Fruit fly (Drosophila melanogaster) S2 (cell line): Measurements from ENCODE around the gene Ptx1.

Experiments
- CG8478 ChIP-seq: fragments of >200 bp; optimal IDR thresholded peaks from 2 replicates; lab custom pipeline; 2018
- CTCF ChIP-seq, 2 experiments: fragments of >200 bp; optimal IDR thresholded peaks; 2 replicates each; lab custom pipeline; 2018

DNA sequence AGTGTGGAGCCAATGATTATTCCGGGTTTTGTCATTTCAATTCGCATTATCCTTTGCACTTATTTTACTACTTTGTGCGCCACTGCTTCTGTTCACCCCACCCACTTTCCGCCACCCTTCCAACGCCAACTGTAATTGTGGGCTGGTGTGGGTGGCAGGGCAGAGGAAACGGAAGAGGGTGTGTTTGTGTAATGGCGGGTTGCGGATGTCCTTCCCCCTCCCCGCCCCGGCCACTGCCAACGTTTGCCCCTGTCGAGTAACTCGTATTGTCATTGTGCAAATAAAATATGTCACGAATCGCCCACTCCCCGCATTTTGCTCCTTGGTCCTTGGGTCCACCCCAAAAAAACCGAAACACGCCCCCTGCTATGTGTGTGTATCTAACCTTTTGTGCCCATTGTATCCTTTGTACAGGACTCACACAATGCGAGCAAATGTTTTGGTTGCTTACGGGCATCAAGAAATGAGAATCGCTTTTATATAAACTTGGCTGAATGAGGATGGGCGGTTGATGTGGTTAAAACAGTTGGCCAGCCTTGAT is 21.4 kb downstream of the Ptx1 start:
- no peak for TF ChIP-seq CG8478 (lab: Kevin White, UChicago)
- no peak for TF ChIP-seq CTCF (optimal IDR thresholded peaks at IDR 0.05; lab: Kevin White, UChicago)
